Worm (Caenorhabditis elegans): ENCODE results near the gene rom-4.

DNA sequence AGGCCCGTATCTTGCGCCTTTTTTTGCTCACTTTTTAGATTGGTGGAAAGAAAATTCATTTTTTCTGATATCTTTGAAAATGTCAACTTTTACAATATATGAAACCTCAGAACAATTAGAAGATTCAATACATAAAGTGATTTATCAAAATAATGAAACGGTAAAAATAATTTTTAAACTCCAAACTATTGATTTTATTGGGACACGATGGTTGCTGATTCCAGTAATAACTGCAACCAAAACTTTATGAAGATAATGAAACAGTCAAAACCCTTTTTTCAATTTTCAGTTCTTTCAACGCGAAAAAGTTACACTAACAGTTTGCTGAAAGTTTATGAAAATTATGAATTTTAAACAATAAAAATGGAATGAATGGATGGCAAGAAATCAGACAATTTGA lies 25.4 kb downstream of the rom-4 start:
- TF ChIP-seq mxl-1 (tag; optimal IDR thresholded peaks at IDR 0.05), result no peak
- no peak for TF ChIP-seq Y79H2A.3 (GFP tag; conservative IDR thresholded peaks at IDR 0.05)
- TF ChIP-seq bed-2 (GFP tag; IDR thresholded peaks at IDR 0.05), result no peak
- TF ChIP-seq nfya-2 (GFP tag; IDR thresholded peaks at IDR 0.05), result no peak
- TF ChIP-seq madf-10 (tag; optimal IDR thresholded peaks at IDR 0.05), result no peak
